Fruit fly (Drosophila melanogaster) whole organism, embryonic: Measurements from ENCODE around the gene Ciz1.

Source experiments
- Antp ChIP-seq: fragments of 200-800 bp; sonication (Bioruptor generic); optimal IDR thresholded peaks from 3 replicates; lab custom pipeline; 2016; ENCODE audit warnings: missing biosample characterization, missing genetic modification characterization
- Atf3 ChIP-seq: fragments of 200-800 bp; sonication (Bioruptor generic); optimal IDR thresholded peaks from 3 replicates; lab custom pipeline; 2016; ENCODE audit warnings: missing biosample characterization, missing genetic modification characterization
- CG11504 ChIP-seq: fragments of 200-800 bp; sonication (Bioruptor generic); optimal IDR thresholded peaks from 3 replicates; lab custom pipeline; 2019; ENCODE audit warnings: missing biosample characterization, mild to moderate bottlenecking, missing genetic modification characterization, moderate library complexity
- CG12769 ChIP-seq: fragments of 200-800 bp; sonication (Bioruptor generic); optimal IDR thresholded peaks from 2 replicates; lab custom pipeline; 2019; ENCODE audit warnings: missing biosample characterization, mild to moderate bottlenecking, missing genetic modification characterization, moderate library complexity
- CG12942 ChIP-seq: fragments of 200-800 bp; sonication (Bioruptor generic); optimal IDR thresholded peaks from 3 replicates; lab custom pipeline; 2016; ENCODE audit warnings: missing biosample characterization, missing genetic modification characterization
- CG15011 ChIP-seq: fragments of 200-800 bp; sonication (Bioruptor generic); optimal IDR thresholded peaks from 3 replicates; lab custom pipeline; 2018; ENCODE audit warnings: missing biosample characterization, mild to moderate bottlenecking, missing genetic modification characterization
- CG16779 ChIP-seq: fragments of 200-800 bp; sonication (Bioruptor generic); IDR thresholded peaks from 2 replicates; pipeline ENCODE4 v1.3.6; 2022; ENCODE audit warnings: missing biosample characterization, missing genetic modification characterization
- CG2129 ChIP-seq: fragments of 200-800 bp; sonication (Bioruptor generic); IDR thresholded peaks from 2 replicates; pipeline ENCODE4 v1.3.6; 2022; ENCODE audit warnings: missing biosample characterization, missing genetic modification characterization; ENCODE audit not compliant: partially characterized antibody
- CG2712 ChIP-seq: fragments of 200-800 bp; optimal IDR thresholded peaks from 3 replicates; lab custom pipeline; 2019; ENCODE audit warnings: missing biosample characterization, mild to moderate bottlenecking, missing genetic modification characterization, moderate library complexity
- CG31388 ChIP-seq: fragments of 200-800 bp; sonication (Bioruptor generic); optimal IDR thresholded peaks from 2 replicates; lab custom pipeline; 2016; ENCODE audit warnings: missing biosample characterization, missing genetic modification characterization
- CG4424 ChIP-seq: fragments of 200-800 bp; sonication (Bioruptor generic); optimal IDR thresholded peaks from 3 replicates; lab custom pipeline; 2016; ENCODE audit warnings: missing biosample characterization, missing genetic modification characterization
- CG5180 ChIP-seq: fragments of 200-800 bp; sonication (Bioruptor generic); optimal IDR thresholded peaks from 3 replicates; lab custom pipeline; 2017; ENCODE audit warnings: missing biosample characterization, missing genetic modification characterization, mild to moderate bottlenecking, moderate library complexity, missing genetic modification reagents
- CG7786 ChIP-seq: fragments of 200-800 bp; sonication (Bioruptor generic); optimal IDR thresholded peaks from 2 replicates; lab custom pipeline; 2016; ENCODE audit warnings: missing biosample characterization, missing genetic modification characterization
- CG9932 ChIP-seq: fragments of 200-800 bp; sonication (Bioruptor generic); IDR thresholded peaks from 2 replicates; pipeline ENCODE4 v1.3.6; 2022; ENCODE audit warnings: missing biosample characterization, missing genetic modification characterization
- CrebB ChIP-seq: fragments of 200-800 bp; sonication (Bioruptor generic); optimal IDR thresholded peaks from 3 replicates; lab custom pipeline; 2018; ENCODE audit warnings: missing biosample characterization, mild to moderate bottlenecking, missing genetic modification characterization
- D19A ChIP-seq: fragments of 200-800 bp; optimal IDR thresholded peaks from 3 replicates; lab custom pipeline; 2019; ENCODE audit warnings: missing biosample characterization, mild to moderate bottlenecking, missing genetic modification characterization, moderate library complexity
- Dfd ChIP-seq, 2 experiments: fragments of >200 bp; optimal IDR thresholded peaks; 2 replicates each; lab custom pipeline; 2017; ENCODE audit warnings: missing biosample characterization in 2 of 2, missing genetic modification characterization in 2 of 2
- Dip2 ChIP-seq: fragments of 200-800 bp; sonication (Bioruptor generic); IDR thresholded peaks from 2 replicates; pipeline ENCODE4 v1.3.6; 2022; ENCODE audit warnings: missing biosample characterization, missing genetic modification characterization
- Eip74EF ChIP-seq, 2 experiments: fragments of 200-800 bp in 1 of 2; fragments of >200 bp in 1 of 2; sonication (Bioruptor generic) in 1 of 2; optimal IDR thresholded peaks; 2 replicates each; lab custom pipeline; 2017 to 2019; ENCODE audit warnings: missing biosample characterization in 2 of 2, missing genetic modification characterization in 2 of 2, mild to moderate bottlenecking in 1 of 2, moderate library complexity in 1 of 2
- Fer1 ChIP-seq: fragments of 200-800 bp; sonication (Bioruptor generic); optimal IDR thresholded peaks from 2 replicates; lab custom pipeline; 2017; ENCODE audit warnings: missing biosample characterization, mild to moderate bottlenecking, missing genetic modification characterization
- Gsc ChIP-seq: fragments of 200-800 bp; sonication (Bioruptor generic); IDR thresholded peaks from 2 replicates; pipeline ENCODE4 v1.3.6; 2022; ENCODE audit warnings: missing biosample characterization, missing genetic modification characterization
- Gug ChIP-seq: fragments of 200-800 bp; sonication (Bioruptor generic); IDR thresholded peaks from 4 replicates; pipeline ENCODE4 v1.3.6; 2022; ENCODE audit warnings: missing biosample characterization, missing genetic modification characterization
- Hey ChIP-seq: fragments of 200-800 bp; sonication (Bioruptor generic); optimal IDR thresholded peaks from 3 replicates; lab custom pipeline; 2018; ENCODE audit warnings: missing biosample characterization, mild to moderate bottlenecking, missing genetic modification characterization
- Jarid2 ChIP-seq: fragments of 200-800 bp; sonication (Bioruptor generic); optimal IDR thresholded peaks from 3 replicates; lab custom pipeline; 2017; ENCODE audit warnings: mild to moderate bottlenecking, missing biosample characterization, missing genetic modification reagents, missing genetic modification characterization
- Lpt ChIP-seq: fragments of >200 bp; optimal IDR thresholded peaks from 2 replicates; lab custom pipeline; 2018; ENCODE audit warnings: missing biosample characterization, missing genetic modification characterization
- Max ChIP-seq: fragments of 200-800 bp; sonication (Bioruptor generic); optimal IDR thresholded peaks from 2 replicates; lab custom pipeline; 2016; ENCODE audit warnings: missing biosample characterization, mild to moderate bottlenecking, missing genetic modification characterization
- NC2β ChIP-seq: fragments of 200-800 bp; sonication (Bioruptor generic); optimal IDR thresholded peaks from 2 replicates; lab custom pipeline; 2016; ENCODE audit warnings: missing biosample characterization, missing genetic modification characterization
- Nf-YA ChIP-seq: fragments of 200-800 bp; sonication (Bioruptor generic); IDR thresholded peaks from 2 replicates; pipeline ENCODE4 v1.3.6; 2022; ENCODE audit warnings: missing biosample characterization, missing genetic modification characterization
- NfI ChIP-seq: fragments of 200-800 bp; sonication (Bioruptor generic); optimal IDR thresholded peaks from 3 replicates; lab custom pipeline; 2018; ENCODE audit warnings: missing biosample characterization, mild to moderate bottlenecking, missing genetic modification characterization, moderate library complexity
- Pdp1 ChIP-seq, 2 experiments: fragments of 200-800 bp; sonication (Bioruptor generic); optimal IDR thresholded peaks; 3 replicates each; lab custom pipeline; 2016; ENCODE audit warnings: missing biosample characterization in 2 of 2, missing genetic modification characterization in 2 of 2, mild to moderate bottlenecking in 1 of 2, moderate library complexity in 1 of 2
- Sox102F ChIP-seq: fragments of 200-800 bp; sonication (Bioruptor generic); optimal IDR thresholded peaks from 2 replicates; lab custom pipeline; 2018; ENCODE audit warnings: missing biosample characterization, mild to moderate bottlenecking, missing genetic modification characterization, moderate library complexity
- Trl ChIP-seq, 3 experiments: fragments of >200 bp in 2 of 3; fragments of 200-800 bp in 1 of 3; sonication (Bioruptor generic) in 1 of 3; optimal IDR thresholded peaks; 2 replicates in 1 of 3; 3 replicates in 2 of 3; lab custom pipeline; 2016 to 2017; ENCODE audit warnings: missing biosample characterization in 1 of 3, missing genetic modification characterization in 1 of 3
- amos ChIP-seq: fragments of 200-800 bp; sonication (Bioruptor generic); IDR thresholded peaks from 2 replicates; pipeline ENCODE4 v1.3.6; 2022; ENCODE audit warnings: missing biosample characterization, missing genetic modification characterization; ENCODE audit not compliant: partially characterized antibody
- az2 ChIP-seq: fragments of 200-800 bp; sonication (Bioruptor generic); optimal IDR thresholded peaks from 3 replicates; lab custom pipeline; 2016; ENCODE audit warnings: missing biosample characterization, missing genetic modification characterization
- bigmax ChIP-seq: fragments of 200-800 bp; sonication (Bioruptor generic); optimal IDR thresholded peaks from 2 replicates; lab custom pipeline; 2018; ENCODE audit warnings: missing biosample characterization, mild to moderate bottlenecking, missing genetic modification characterization
- bowl ChIP-seq: fragments of 200-800 bp; sonication (Bioruptor generic); IDR thresholded peaks from 2 replicates; pipeline ENCODE4 v1.3.6; 2022; ENCODE audit warnings: missing biosample characterization, missing genetic modification characterization
- chm ChIP-seq: fragments of 200-800 bp; sonication (Bioruptor generic); IDR thresholded peaks from 2 replicates; pipeline ENCODE4 v1.3.6; 2022; ENCODE audit warnings: missing biosample characterization, missing genetic modification characterization
- h ChIP-seq: fragments of >200 bp; optimal IDR thresholded peaks from 2 replicates; lab custom pipeline; 2017
- maf-S ChIP-seq: fragments of 200-800 bp; sonication (Bioruptor generic); optimal IDR thresholded peaks from 2 replicates; lab custom pipeline; 2016; ENCODE audit warnings: missing biosample characterization, missing genetic modification characterization
- nerfin-2 ChIP-seq: fragments of 200-800 bp; sonication (Bioruptor generic); IDR thresholded peaks from 2 replicates; pipeline ENCODE4 v1.3.6; 2022; ENCODE audit warnings: missing biosample characterization, missing genetic modification characterization; ENCODE audit not compliant: partially characterized antibody
- onecut ChIP-seq: fragments of 200-800 bp; sonication (Bioruptor generic); IDR thresholded peaks from 2 replicates; pipeline ENCODE4 v1.3.6; 2022; ENCODE audit warnings: missing biosample characterization, missing genetic modification characterization
- org-1 ChIP-seq: fragments of 200-800 bp; sonication (Bioruptor generic); optimal IDR thresholded peaks from 2 replicates; lab custom pipeline; 2017; ENCODE audit warnings: missing biosample characterization, missing genetic modification characterization
- peb ChIP-seq: fragments of 200-800 bp; sonication (Bioruptor generic); IDR thresholded peaks from 2 replicates; pipeline ENCODE4 v1.3.6; 2022; ENCODE audit warnings: missing biosample characterization, missing genetic modification characterization
- pfk ChIP-seq: fragments of 200-800 bp; sonication (Bioruptor generic); optimal IDR thresholded peaks from 2 replicates; lab custom pipeline; 2018; ENCODE audit warnings: missing biosample characterization, mild to moderate bottlenecking, missing genetic modification characterization, moderate library complexity
- prd ChIP-seq, 3 experiments: fragments of >200 bp in 2 of 3; fragments of 200-800 bp in 1 of 3; sonication (Bioruptor generic) in 1 of 3; optimal IDR thresholded peaks in 2 of 3; IDR thresholded peaks in 1 of 3; 2 replicates in 2 of 3; 3 replicates in 1 of 3; pipeline versions ENCODE4 v1.3.6 to Lab custom; 2017 to 2022; ENCODE audit warnings: missing biosample characterization in 1 of 3, missing genetic modification characterization in 1 of 3
- pum ChIP-seq: fragments of 200-800 bp; sonication (Bioruptor generic); optimal IDR thresholded peaks from 2 replicates; lab custom pipeline; 2016; ENCODE audit warnings: missing biosample characterization, missing genetic modification characterization
- tll ChIP-seq, 2 experiments: fragments of 200-800 bp in 1 of 2; fragments of >200 bp in 1 of 2; sonication (Bioruptor generic) in 1 of 2; optimal IDR thresholded peaks; 2 replicates each; lab custom pipeline; 2017 to 2019; ENCODE audit warnings: missing biosample characterization in 2 of 2, missing genetic modification characterization in 2 of 2, mild to moderate bottlenecking in 1 of 2, moderate library complexity in 1 of 2
- ttk ChIP-seq: fragments of 200-800 bp; sonication (Bioruptor generic); IDR thresholded peaks from 2 replicates; pipeline ENCODE4 v2.1.2; 2022; ENCODE audit warnings: missing biosample characterization, missing genetic modification characterization
- yki ChIP-seq: fragments of >200 bp; optimal IDR thresholded peaks from 3 replicates; lab custom pipeline; 2018
- zfh1 ChIP-seq: fragments of 200-800 bp; sonication (Bioruptor generic); IDR thresholded peaks from 3 replicates; pipeline ENCODE4 v1.3.6; 2022; ENCODE audit warnings: missing biosample characterization, missing genetic modification characterization

Gene Ciz1

dm6 chr3L:9847420-9847977, 16.9 kb upstream of the Ciz1 start (continued):
- TF ChIP-seq Antp (GFP tag; lab: Kevin White, UChicago) (peak; percentile 22), bowl (GFP tag; lab: Robert Waterston, UW) (no peak), Fer1 (GFP tag; lab: Kevin White, UChicago) (peak; percentile 60), CG31388 (GFP tag; lab: Kevin White, UChicago) (no peak), Hey (tag; lab: Kevin White, UChicago) (no peak), D19A (tag; lab: Kevin White, UChicago) (peak; percentile 94), Nf-YA (GFP tag; lab: Robert Waterston, UW) (no peak), CG5180 (GFP tag; lab: Kevin White, UChicago) (peak; percentile 16), CG2712 (tag; lab: Kevin White, UChicago) (peak; percentile 28), ttk (GFP tag; lab: Robert Waterston, UW) (peak; percentile 48), Lpt (no peak), maf-S (no peak), CG2129 (GFP tag; lab: Robert Waterston, UW) (no peak), amos (GFP tag; lab: Robert Waterston, UW) (no peak), org-1 (GFP tag; lab: Kevin White, UChicago) (no peak), Trl (optimal IDR thresholded peaks at IDR 0.05; lab: Kevin White, UChicago) (no peak), Trl (GFP tag; optimal IDR thresholded peaks at IDR 0.05; lab: Kevin White, UChicago) (no peak), pfk (GFP tag; lab: Kevin White, UChicago) (no peak), CG12942 (peak; percentile 8), az2 (peak; percentile 17), nerfin-2 (GFP tag; lab: Robert Waterston, UW) (no peak), chm (GFP tag; lab: Robert Waterston, UW) (no peak; the same call in 1 of the 2 replicates), CG9932 (GFP tag; lab: Robert Waterston, UW) (peak; percentile 80), onecut (peak; percentile 29; the same call in 1 of the 2 replicates), CG7786 (peak; percentile 18), NfI (peak; percentile 51), Gug (GFP tag; lab: Robert Waterston, UW) (peak; percentile 33; the same call in 2 of the 4 replicates), peb (GFP tag; lab: Robert Waterston, UW) (no peak), zfh1 (GFP tag; lab: Robert Waterston, UW) (no peak), CrebB (tag; lab: Kevin White, UChicago) (peak; percentile 36), pum (peak; percentile 17), tll (GFP tag; optimal IDR thresholded peaks at IDR 0.05; lab: Kevin White, UChicago) (no peak), NC2β (GFP tag; lab: Kevin White, UChicago) (no peak), Sox102F (GFP tag; lab: Kevin White, UChicago) (peak; percentile 45), CG11504 (tag; lab: Kevin White, UChicago) (peak; percentile 68), bigmax (GFP tag; lab: Kevin White, UChicago) (no peak), Pdp1 (GFP tag; optimal IDR thresholded peaks at IDR 0.05; lab: Kevin White, UChicago) (peak; percentile 49 to 75), Dip2 (GFP tag; lab: Robert Waterston, UW) (no peak), CG15011 (GFP tag; lab: Kevin White, UChicago) (peak; percentile 13), Max (GFP tag; lab: Kevin White, UChicago) (no peak), Jarid2 (GFP tag; lab: Kevin White, UChicago) (no peak), h (lab: Kevin White, UChicago) (no peak), CG16779 (0 out of 2 replicates have a peak, but pooled peaks have one; percentile 33), yki (lab: Kevin White, UChicago) (no peak), CG12769 (tag; lab: Kevin White, UChicago) (peak; percentile 79), Gsc (no peak), Atf3 (GFP tag; lab: Kevin White, UChicago) (no peak), prd (optimal IDR thresholded peaks at IDR 0.05; lab: Kevin White, UChicago) (no peak), prd (GFP tag; IDR thresholded peaks at IDR 0.05; lab: Robert Waterston, UW) (peak; percentile 52; the same call in 1 of the 3 replicates), Eip74EF (GFP tag; optimal IDR thresholded peaks at IDR 0.05; lab: Kevin White, UChicago) (no peak), Dfd (GFP tag; optimal IDR thresholded peaks at IDR 0.05; lab: Kevin White, UChicago) (no peak), CG4424 (GFP tag; lab: Kevin White, UChicago) (peak; percentile 30)
